Fruit fly (Drosophila melanogaster): ENCODE measurements around the gene Glut1.

dm6 chr3L:1034887-1035260 lies 121.0 kb downstream of the Glut1 start:
- TF ChIP-seq esn (GFP tag; optimal IDR thresholded peaks at IDR 0.05) (no peak), acj6 (GFP tag; optimal IDR thresholded peaks at IDR 0.05) (no peak), CG9139 (GFP tag; optimal IDR thresholded peaks at IDR 0.05) (no peak), CG10669 (GFP tag; optimal IDR thresholded peaks at IDR 0.05) (no peak), CG6792 (GFP tag; optimal IDR thresholded peaks at IDR 0.05) (no peak)

Data from whole organism, prepupa.